Worm (Caenorhabditis elegans) whole organism, L1 larva: Measurements from ENCODE around the gene C05C10.3.

Experiments
- C34B4.2 ChIP-seq: sonication (generic microtip); optimal IDR thresholded peaks from 2 replicates; lab custom pipeline; 2017; ENCODE audit warnings: mild to moderate bottlenecking, missing genetic modification characterization, missing compliant biosample characterization
- aly-2 ChIP-seq: fragments of 150-350 bp; optimal IDR thresholded peaks from 2 replicates; lab custom pipeline; 2014; ENCODE audit warnings: missing biosample characterization, missing genetic modification characterization
- ama-1 ChIP-seq: fragments of 150-350 bp; optimal IDR thresholded peaks from 2 replicates; lab custom pipeline; 2014
- blmp-1 ChIP-seq: fragments of 150-350 bp; optimal IDR thresholded peaks from 2 replicates; lab custom pipeline; 2014; ENCODE audit warnings: missing biosample characterization, missing genetic modification characterization
- ceh-82 ChIP-seq, 3 experiments: fragments of 150-350 bp in 1 of 3; sonication (generic microtip) in 2 of 3; optimal IDR thresholded peaks; 2 replicates each; lab custom pipeline; 2014 to 2017; ENCODE audit warnings: missing biosample characterization in 3 of 3, missing genetic modification characterization in 3 of 3
- ceh-88 ChIP-seq: fragments of 200-800 bp; sonication (Bioruptor generic); IDR thresholded peaks from 2 replicates; pipeline ENCODE4 v1.3.6; 2022; ENCODE audit warnings: missing genetic modification characterization, missing compliant biosample characterization
- dsc-1 ChIP-seq: sonication (generic microtip); optimal IDR thresholded peaks from 2 replicates; lab custom pipeline; 2016; ENCODE audit warnings: mild to moderate bottlenecking, missing genetic modification characterization, missing compliant biosample characterization
- efl-1 ChIP-seq, 4 experiments: fragments of 150-350 bp; optimal IDR thresholded peaks in 3 of 4; peaks in 1 of 4; 1 replicate in 1 of 4; 2 replicates in 3 of 4; lab custom pipeline; 2014; ENCODE audit warnings: missing biosample characterization in 2 of 4, missing genetic modification characterization in 2 of 4, missing genetic modification reagents in 2 of 4
- efl-3 ChIP-seq: fragments of 200-800 bp; sonication (Bioruptor generic); optimal IDR thresholded peaks from 2 replicates; lab custom pipeline; 2018; ENCODE audit warnings: mild to moderate bottlenecking, missing genetic modification characterization, missing compliant biosample characterization
- elt-3 ChIP-seq, 6 experiments: fragments of 150-350 bp in 1 of 6; sonication (generic microtip); optimal IDR thresholded peaks; 2 replicates each; lab custom pipeline; 2017 to 2018; ENCODE audit warnings: missing biosample characterization in 6 of 6, missing genetic modification characterization in 6 of 6, inconsistent platforms in 1 of 6
- fkh-4 ChIP-seq: sonication (generic microtip); optimal IDR thresholded peaks from 2 replicates; lab custom pipeline; 2016; ENCODE audit warnings: missing compliant biosample characterization, missing genetic modification characterization, borderline replicate concordance
- fkh-8 ChIP-seq: sonication (generic microtip); optimal IDR thresholded peaks from 2 replicates; lab custom pipeline; 2016; ENCODE audit warnings: mild to moderate bottlenecking, missing genetic modification characterization, missing compliant biosample characterization
- grh-1 ChIP-seq: fragments of 200-800 bp; sonication (Bioruptor generic); IDR thresholded peaks from 2 replicates; pipeline ENCODE4 v1.3.6; 2022; ENCODE audit warnings: missing genetic modification reagents, missing genetic modification characterization, missing compliant biosample characterization
- hlh-4 ChIP-seq: sonication (generic microtip); optimal IDR thresholded peaks from 2 replicates; lab custom pipeline; 2016; ENCODE audit warnings: mild to moderate bottlenecking, missing genetic modification characterization, missing compliant biosample characterization
- hpl-2 ChIP-seq: fragments of 150-350 bp; optimal IDR thresholded peaks from 2 replicates; lab custom pipeline; 2014; ENCODE audit warnings: missing biosample characterization, missing genetic modification reagents, missing genetic modification characterization
- isw-1 ChIP-seq: fragments of 200-800 bp; sonication (Bioruptor generic); IDR thresholded peaks from 2 replicates; pipeline ENCODE4 v1.3.6; 2022; ENCODE audit warnings: missing genetic modification characterization, missing compliant biosample characterization
- lin-15B ChIP-seq: fragments of 150-350 bp; sonication (generic microtip); optimal IDR thresholded peaks from 3 replicates; lab custom pipeline; 2014; ENCODE audit warnings: missing biosample characterization, missing genetic modification characterization
- lin-35 ChIP-seq, 2 experiments: fragments of 150-350 bp; optimal IDR thresholded peaks; 2 replicates each; lab custom pipeline; 2014; ENCODE audit warnings: missing biosample characterization in 2 of 2, missing genetic modification characterization in 2 of 2, missing genetic modification reagents in 2 of 2
- lin-39 ChIP-seq: fragments of 150-350 bp; optimal IDR thresholded peaks from 2 replicates; lab custom pipeline; 2014; ENCODE audit warnings: missing biosample characterization, missing genetic modification reagents, missing genetic modification characterization
- mef-2 ChIP-seq: fragments of 150-350 bp; optimal IDR thresholded peaks from 2 replicates; lab custom pipeline; 2014; ENCODE audit warnings: missing biosample characterization, missing genetic modification characterization
- nhr-12 ChIP-seq: sonication (generic microtip); optimal IDR thresholded peaks from 2 replicates; lab custom pipeline; 2017; ENCODE audit warnings: missing biosample characterization, missing genetic modification characterization
- nhr-20 ChIP-seq: sonication (generic microtip); optimal IDR thresholded peaks from 2 replicates; lab custom pipeline; 2016; ENCODE audit warnings: mild to moderate bottlenecking, missing genetic modification characterization, missing compliant biosample characterization
- nhr-237 ChIP-seq: fragments of 150-350 bp; optimal IDR thresholded peaks from 2 replicates; lab custom pipeline; 2014; ENCODE audit warnings: missing biosample characterization, missing genetic modification characterization
- nhr-47 ChIP-seq: sonication (generic microtip); optimal IDR thresholded peaks from 2 replicates; lab custom pipeline; 2016; ENCODE audit warnings: mild to moderate bottlenecking, missing genetic modification characterization, moderate library complexity, missing compliant biosample characterization
- nhr-90 ChIP-seq: sonication (generic microtip); optimal IDR thresholded peaks from 2 replicates; lab custom pipeline; 2016; ENCODE audit warnings: mild to moderate bottlenecking, missing genetic modification characterization, missing compliant biosample characterization; ENCODE audit not compliant: poor library complexity
- pag-3 ChIP-seq: sonication (generic microtip); optimal IDR thresholded peaks from 2 replicates; lab custom pipeline; 2017; ENCODE audit warnings: missing genetic modification characterization, mild to moderate bottlenecking, missing compliant biosample characterization, antibody characterized with exemption, borderline replicate concordance; ENCODE audit not compliant: insufficient read depth
- snpc-4 ChIP-seq: fragments of 150-350 bp; optimal IDR thresholded peaks from 2 replicates; lab custom pipeline; 2014; ENCODE audit warnings: missing biosample characterization, missing genetic modification characterization
- snu-23 ChIP-seq: sonication (generic microtip); optimal IDR thresholded peaks from 2 replicates; lab custom pipeline; 2016; ENCODE audit warnings: missing genetic modification characterization, missing compliant biosample characterization
- tlp-1 ChIP-seq: fragments of 150-350 bp; optimal IDR thresholded peaks from 2 replicates; lab custom pipeline; 2014; ENCODE audit warnings: missing biosample characterization, missing genetic modification characterization
- unc-130 ChIP-seq: fragments of 150-350 bp; optimal IDR thresholded peaks from 2 replicates; lab custom pipeline; 2017; ENCODE audit warnings: missing biosample characterization, missing genetic modification characterization, inconsistent platforms
- unc-30 ChIP-seq: sonication (generic microtip); optimal IDR thresholded peaks from 2 replicates; lab custom pipeline; 2017; ENCODE audit warnings: missing biosample characterization, missing genetic modification characterization
- unc-86 ChIP-seq: sonication (generic microtip); optimal IDR thresholded peaks from 2 replicates; lab custom pipeline; 2016; ENCODE audit warnings: missing genetic modification characterization, missing compliant biosample characterization
- unc-98 ChIP-seq: fragments of 200-800 bp; sonication (Bioruptor generic); IDR thresholded peaks from 2 replicates; pipeline ENCODE4 v1.3.6; 2022; ENCODE audit warnings: missing genetic modification characterization, missing compliant biosample characterization

C05C10.3 gene

DNA sequence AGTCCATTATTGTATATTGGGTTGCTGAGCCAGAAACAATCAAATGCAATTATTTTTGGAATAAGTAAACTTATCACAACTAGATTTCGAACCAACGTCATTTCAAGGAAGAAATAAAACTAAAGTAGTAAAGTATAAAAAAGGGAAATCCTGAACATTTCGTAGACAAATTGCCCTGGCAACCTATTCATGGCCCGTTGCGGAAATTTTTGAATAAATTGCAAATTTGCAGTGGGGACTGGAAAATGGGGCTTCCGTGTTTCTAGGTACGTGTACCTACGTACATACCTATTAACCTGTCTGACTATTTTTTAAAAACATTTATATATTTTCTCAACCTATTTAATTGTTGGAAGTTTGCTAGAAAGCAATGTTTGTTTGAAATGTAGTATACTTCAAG lies 21.7 kb downstream of the C05C10.3 start, which contains the start of gene F26C11.3:
Gene F26C11.3 (minus strand): TSS at position 101 of the 400 bp plus-strand sequence.
- TF ChIP-seq isw-1 (GFP tag; lab: Robert Waterston, UW) (no peak), pag-3 (tag; lab: Kevin White, UChicago) (no peak), nhr-237 (tag; lab: Kevin White, UChicago) (no peak), aly-2 (tag; lab: Kevin White, UChicago) (no peak), snu-23 (no peak), snpc-4 (tag; lab: Kevin White, UChicago) (no peak)

DNA sequence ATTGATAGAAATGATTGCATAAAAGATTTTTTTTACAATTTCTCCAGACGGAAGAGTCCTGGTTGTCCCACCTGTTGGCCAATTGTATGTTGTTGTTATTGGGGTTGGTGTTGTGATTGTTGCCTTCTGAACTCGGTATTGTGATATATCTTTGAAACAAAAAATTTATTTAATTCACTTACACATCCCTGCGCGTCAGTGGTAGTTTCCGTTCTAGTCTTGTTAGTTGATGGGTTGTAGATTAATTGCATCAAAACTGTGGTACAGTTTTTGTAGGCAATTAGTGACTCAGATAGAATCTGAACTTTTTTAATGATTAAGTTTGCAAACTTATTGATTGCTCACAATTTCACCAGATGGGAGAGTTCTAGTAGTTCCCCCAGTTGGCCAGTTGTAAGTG lies 32.2 kb downstream of the C05C10.3 start:
- TF ChIP-seq efl-1 (optimal IDR thresholded peaks at IDR 0.05; lab: Kevin White, UChicago) (no peak), efl-1 (GFP tag; optimal IDR thresholded peaks at IDR 0.05 in 1 of 2; lab: Kevin White, UChicago) (peak in 1 of 2 experiments; percentile 62), blmp-1 (tag; lab: Kevin White, UChicago) (no peak)
- TF ChIP-seq, all 84 proteins: peak for 1

DNA sequence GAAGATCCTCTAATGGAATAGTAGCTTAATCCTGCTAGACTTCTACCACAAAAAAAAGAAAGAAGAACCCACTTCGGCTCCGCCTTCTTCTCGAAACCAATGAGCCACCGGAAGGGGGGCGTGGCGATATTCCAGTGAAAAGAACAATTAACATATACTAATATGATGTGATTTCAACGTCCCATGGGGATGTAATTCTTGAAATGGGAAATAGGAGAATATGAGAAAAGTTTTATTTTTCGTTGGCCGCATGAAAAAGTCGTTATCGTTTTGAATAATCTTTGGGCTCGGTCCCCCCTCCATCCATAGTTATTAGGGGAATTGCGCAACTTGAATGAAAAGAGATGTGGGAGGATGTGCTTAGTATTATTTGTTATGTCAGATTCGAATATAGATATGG lies 36.4 kb downstream of the C05C10.3 start, which contains the start of gene unc-4:
Gene unc-4 (minus strand): TSS at position 101 of the 400 bp plus-strand sequence.
- no peak for TF ChIP-seq efl-3 (GFP tag; lab: Kevin White, UChicago)
- TF ChIP-seq grh-1 (GFP tag; lab: Robert Waterston, UW) = no peak
- TF ChIP-seq lin-39 = no peak
- no peak for TF ChIP-seq hlh-4 (tag; lab: Kevin White, UChicago)
- TF ChIP-seq dsc-1 (tag; lab: Kevin White, UChicago) = no peak
- TF ChIP-seq nhr-90 = no peak
- no peak for TF ChIP-seq ceh-88
- no peak for TF ChIP-seq lin-15B
- TF ChIP-seq fkh-4 = no peak
- TF ChIP-seq fkh-8 = no peak
- TF ChIP-seq ceh-82 (tag; optimal IDR thresholded peaks at IDR 0.05; lab: Kevin White, UChicago) = no peak
- no peak for TF ChIP-seq nhr-12 (tag; lab: Kevin White, UChicago)
- no peak for TF ChIP-seq unc-130
- no peak for TF ChIP-seq mef-2 (tag; lab: Kevin White, UChicago)
- no peak for TF ChIP-seq unc-30

DNA sequence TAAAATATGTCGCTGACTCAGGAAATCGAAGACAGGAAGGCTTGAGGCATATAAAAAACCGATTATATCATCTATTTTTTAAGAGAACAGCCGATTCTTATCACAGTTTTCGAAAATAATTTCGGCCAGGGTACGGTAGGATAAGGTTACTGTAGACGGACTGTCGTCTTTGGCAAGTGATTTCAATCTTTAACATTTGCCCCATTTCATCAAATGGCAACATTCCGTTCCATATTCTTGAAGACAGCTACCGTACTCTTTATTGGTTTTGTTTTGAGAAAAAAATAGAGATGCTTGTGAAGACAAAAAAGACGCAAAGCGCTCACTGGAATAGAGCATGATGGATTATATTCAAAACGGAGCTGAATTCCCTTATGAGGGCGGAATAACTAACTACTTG lies 37.9 kb downstream of the C05C10.3 start:
- TF ChIP-seq ama-1 (lab: Kevin White, UChicago) (no peak), elt-3 (tag; optimal IDR thresholded peaks at IDR 0.05; lab: Kevin White, UChicago) (no peak), isw-1 (GFP tag; lab: Robert Waterston, UW) (no peak), nhr-20 (tag; lab: Kevin White, UChicago) (no peak)

- no peak for TF ChIP-seq efl-1 (optimal IDR thresholded peaks at IDR 0.05; lab: Kevin White, UChicago)
- no peak for TF ChIP-seq efl-1 (GFP tag; optimal IDR thresholded peaks at IDR 0.05 in 1 of 2; lab: Kevin White, UChicago)
- no peak for TF ChIP-seq nhr-237 (tag; lab: Kevin White, UChicago)
- TF ChIP-seq lin-35 (GFP tag; optimal IDR thresholded peaks at IDR 0.05; lab: Kevin White, UChicago) = no peak
Measured at ce11 chrII:9895173-9895572, 41.5 kb downstream of the C05C10.3 start.

DNA sequence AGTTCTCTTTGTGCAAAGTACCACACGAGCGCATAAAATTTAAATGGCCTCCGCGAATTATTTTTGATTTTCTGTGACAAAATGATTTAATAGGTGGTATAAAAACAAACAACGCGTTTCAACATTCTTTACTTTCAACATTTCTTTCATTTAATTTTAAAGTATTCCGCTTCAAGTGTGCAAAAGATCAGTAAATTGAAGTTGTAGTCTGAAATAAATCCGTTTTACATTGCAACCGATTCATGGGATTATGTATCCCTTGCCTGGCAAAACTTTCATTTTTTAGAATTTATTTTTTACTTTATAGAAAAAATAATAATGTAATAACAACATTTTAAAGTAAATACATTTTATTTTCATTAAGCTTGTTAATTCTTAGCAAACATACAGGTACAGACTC lies 42.3 kb downstream of the C05C10.3 start, which contains the start of gene F26C11.1:
Gene F26C11.1 (plus strand): TSS at position 301 of the 400 bp plus-strand sequence.
- no peak for TF ChIP-seq tlp-1 (tag; lab: Kevin White, UChicago)
- no peak for TF ChIP-seq unc-98 (GFP tag; lab: Robert Waterston, UW)
- no peak for TF ChIP-seq isw-1 (GFP tag; lab: Robert Waterston, UW)
- TF ChIP-seq ceh-88 = no peak
- no peak for TF ChIP-seq C34B4.2 (tag; lab: Kevin White, UChicago)
- no peak for TF ChIP-seq nhr-20 (tag; lab: Kevin White, UChicago)
- TF ChIP-seq unc-86 (tag; lab: Kevin White, UChicago) = no peak
- TF ChIP-seq hpl-2 (GFP tag; lab: Kevin White, UChicago) = no peak
- no peak for TF ChIP-seq elt-3 (tag; optimal IDR thresholded peaks at IDR 0.05; lab: Kevin White, UChicago)
- TF ChIP-seq mef-2 (tag; lab: Kevin White, UChicago) = no peak
- TF ChIP-seq nhr-47 (tag; lab: Kevin White, UChicago) = no peak
